Fruit fly (Drosophila melanogaster) whole organism, embryonic: Measurements from ENCODE around the gene CG13285.

Source experiments
- Awh ChIP-seq: fragments of 200-800 bp; sonication (Bioruptor generic); IDR thresholded peaks from 2 replicates; pipeline ENCODE4, ENCODE4 v1.3.6; 2022; ENCODE audit warnings: missing biosample characterization, missing genetic modification characterization
- CG10209 ChIP-seq: fragments of 200-800 bp; sonication (Bioruptor generic); optimal IDR thresholded peaks from 3 replicates; lab custom pipeline; 2017; ENCODE audit warnings: missing biosample characterization, mild to moderate bottlenecking, missing genetic modification characterization, missing genetic modification reagents
- CG10321 ChIP-seq: fragments of 200-800 bp; sonication (Bioruptor generic); IDR thresholded peaks from 2 replicates; pipeline ENCODE4 v1.3.6; 2022; ENCODE audit warnings: missing biosample characterization, missing genetic modification characterization
- CG10565 ChIP-seq: fragments of 200-800 bp; sonication (Bioruptor generic); optimal IDR thresholded peaks from 3 replicates; lab custom pipeline; 2016; ENCODE audit warnings: missing biosample characterization, mild to moderate bottlenecking, missing genetic modification characterization
- CG11456 ChIP-seq: fragments of 200-800 bp; sonication (Bioruptor generic); IDR thresholded peaks from 3 replicates; pipeline ENCODE4 v1.3.6; 2022; ENCODE audit warnings: missing biosample characterization, missing genetic modification characterization
- CG12391 ChIP-seq: fragments of 200-800 bp; sonication (Bioruptor generic); optimal IDR thresholded peaks from 3 replicates; lab custom pipeline; 2018; ENCODE audit warnings: missing biosample characterization, mild to moderate bottlenecking, missing genetic modification characterization, moderate library complexity
- CG12659 ChIP-seq: fragments of 200-800 bp; sonication (Bioruptor generic); optimal IDR thresholded peaks from 3 replicates; lab custom pipeline; 2017; ENCODE audit warnings: mild to moderate bottlenecking, missing biosample characterization, missing genetic modification reagents, missing genetic modification characterization
- CG12942 ChIP-seq: fragments of 200-800 bp; sonication (Bioruptor generic); optimal IDR thresholded peaks from 3 replicates; lab custom pipeline; 2016; ENCODE audit warnings: missing biosample characterization, missing genetic modification characterization
- CG15696 ChIP-seq: fragments of 200-800 bp; sonication (Bioruptor generic); optimal IDR thresholded peaks from 2 replicates; lab custom pipeline; 2019; ENCODE audit warnings: missing biosample characterization, mild to moderate bottlenecking, missing genetic modification characterization, moderate library complexity
- CG17361 ChIP-seq: fragments of 200-800 bp; sonication (Bioruptor generic); IDR thresholded peaks from 3 replicates; pipeline ENCODE4 v1.3.6; 2022; ENCODE audit warnings: missing biosample characterization, missing genetic modification characterization
- CG18011 ChIP-seq: fragments of 200-800 bp; sonication (Bioruptor generic); optimal IDR thresholded peaks from 2 replicates; lab custom pipeline; 2017; ENCODE audit warnings: missing biosample characterization, missing genetic modification characterization, mild to moderate bottlenecking, moderate library complexity, missing genotype
- CG6175 ChIP-seq: fragments of 200-800 bp; sonication (Bioruptor generic); IDR thresholded peaks from 3 replicates; pipeline ENCODE4 v1.3.6; 2022; ENCODE audit warnings: missing biosample characterization, missing genetic modification characterization
- CG6791 ChIP-seq: fragments of 200-800 bp; sonication (Bioruptor generic); IDR thresholded peaks from 3 replicates; pipeline ENCODE4 v1.3.6; 2022; ENCODE audit warnings: missing biosample characterization, missing genetic modification characterization; ENCODE audit not compliant: partially characterized antibody
- CG7786 ChIP-seq: fragments of 200-800 bp; sonication (Bioruptor generic); optimal IDR thresholded peaks from 2 replicates; lab custom pipeline; 2016; ENCODE audit warnings: missing biosample characterization, missing genetic modification characterization
- CG8290 ChIP-seq, 3 experiments: fragments of 200-800 bp; sonication (Bioruptor generic); optimal IDR thresholded peaks; 2 replicates each; lab custom pipeline; 2016 to 2019; ENCODE audit warnings: missing biosample characterization in 3 of 3, missing genetic modification characterization in 3 of 3, mild to moderate bottlenecking in 2 of 3, moderate library complexity in 1 of 3
- CG8478 ChIP-seq: fragments of >200 bp; optimal IDR thresholded peaks from 2 replicates; lab custom pipeline; 2018
- CHES-1-like ChIP-seq: fragments of 200-800 bp; sonication (Bioruptor generic); optimal IDR thresholded peaks from 2 replicates; lab custom pipeline; 2016; ENCODE audit warnings: missing biosample characterization, missing genetic modification characterization
- Dip3 ChIP-seq: fragments of 200-800 bp; sonication (Bioruptor generic); optimal IDR thresholded peaks from 3 replicates; lab custom pipeline; 2016; ENCODE audit warnings: missing biosample characterization, missing genetic modification characterization
- Doc3 ChIP-seq: fragments of 200-800 bp; sonication (Bioruptor generic); IDR thresholded peaks from 3 replicates; pipeline ENCODE4 v1.3.6; 2022; ENCODE audit warnings: missing biosample characterization, missing genetic modification characterization; ENCODE audit not compliant: partially characterized antibody
- Drgx ChIP-seq: fragments of 200-800 bp; sonication (Bioruptor generic); IDR thresholded peaks from 2 replicates; pipeline ENCODE4 v1.3.6; 2022; ENCODE audit warnings: missing biosample characterization, missing genetic modification characterization
- Ets97D ChIP-seq: fragments of 200-800 bp; sonication (Bioruptor generic); optimal IDR thresholded peaks from 3 replicates; lab custom pipeline; 2016; ENCODE audit warnings: missing biosample characterization, missing genetic modification characterization
- HLH3B ChIP-seq: fragments of 200-800 bp; sonication (Bioruptor generic); IDR thresholded peaks from 2 replicates; pipeline ENCODE4 v1.3.6; 2022; ENCODE audit warnings: missing biosample characterization, missing genetic modification characterization
- HLHmδ ChIP-seq: fragments of 200-800 bp; sonication (Bioruptor generic); optimal IDR thresholded peaks from 2 replicates; lab custom pipeline; 2018; ENCODE audit warnings: missing biosample characterization, mild to moderate bottlenecking, missing genetic modification characterization, moderate library complexity
- Kr ChIP-seq: fragments of 200-800 bp; sonication (Bioruptor generic); optimal IDR thresholded peaks from 2 replicates; lab custom pipeline; 2017; ENCODE audit warnings: missing biosample characterization, mild to moderate bottlenecking, missing genetic modification characterization
- NC2β ChIP-seq: fragments of 200-800 bp; sonication (Bioruptor generic); optimal IDR thresholded peaks from 2 replicates; lab custom pipeline; 2016; ENCODE audit warnings: missing biosample characterization, missing genetic modification characterization
- Nf-YB ChIP-seq: fragments of 200-800 bp; sonication (Bioruptor generic); optimal IDR thresholded peaks from 3 replicates; lab custom pipeline; 2019; ENCODE audit warnings: missing biosample characterization, mild to moderate bottlenecking, missing genetic modification characterization, moderate library complexity
- Optix ChIP-seq: fragments of 200-800 bp; sonication (Bioruptor generic); IDR thresholded peaks from 3 replicates; pipeline ENCODE4 v1.3.6; 2022; ENCODE audit warnings: missing biosample characterization, missing genetic modification characterization
- PHDP ChIP-seq: fragments of 200-800 bp; sonication (Bioruptor generic); optimal IDR thresholded peaks from 3 replicates; lab custom pipeline; 2018; ENCODE audit warnings: missing biosample characterization, mild to moderate bottlenecking, missing genetic modification characterization, moderate library complexity
- ash1 ChIP-seq: fragments of 200-800 bp; sonication (Bioruptor generic); optimal IDR thresholded peaks from 2 replicates; lab custom pipeline; 2018; ENCODE audit warnings: missing biosample characterization, mild to moderate bottlenecking, missing genetic modification characterization
- bcd ChIP-seq: fragments of 200-800 bp; sonication (Bioruptor generic); optimal IDR thresholded peaks from 2 replicates; lab custom pipeline; 2017; ENCODE audit warnings: missing biosample characterization, mild to moderate bottlenecking, missing genetic modification characterization
- btn ChIP-seq: fragments of 200-800 bp; sonication (Bioruptor generic); optimal IDR thresholded peaks from 2 replicates; lab custom pipeline; 2016; ENCODE audit warnings: missing biosample characterization, missing genetic modification characterization
- chn ChIP-seq: fragments of 200-800 bp; sonication (Bioruptor generic); optimal IDR thresholded peaks from 2 replicates; lab custom pipeline; 2016; ENCODE audit warnings: missing biosample characterization, missing genetic modification characterization
- dan ChIP-seq: fragments of 200-800 bp; sonication (Bioruptor generic); IDR thresholded peaks from 2 replicates; pipeline ENCODE4 v1.3.6; 2022; ENCODE audit warnings: missing biosample characterization, missing genetic modification characterization
- disco-r ChIP-seq: fragments of 200-800 bp; sonication (Bioruptor generic); optimal IDR thresholded peaks from 2 replicates; lab custom pipeline; 2016; ENCODE audit warnings: missing biosample characterization, missing genetic modification characterization
- en ChIP-seq: fragments of 200-800 bp; sonication (Bioruptor generic); optimal IDR thresholded peaks from 2 replicates; lab custom pipeline; 2016; ENCODE audit warnings: missing biosample characterization, missing genetic modification characterization
- esg ChIP-seq: fragments of 200-800 bp; sonication (Bioruptor generic); conservative IDR thresholded peaks from 2 replicates; pipeline ENCODE4 v1.3.6; 2022; ENCODE audit warnings: missing biosample characterization, missing genetic modification characterization
- eve ChIP-seq, 2 experiments: fragments of >200 bp; optimal IDR thresholded peaks; 2 replicates each; lab custom pipeline; 2017; ENCODE audit warnings: missing biosample characterization in 2 of 2, missing genetic modification characterization in 2 of 2
- fru ChIP-seq: fragments of >200 bp; optimal IDR thresholded peaks from 2 replicates; lab custom pipeline; 2017
- gce ChIP-seq: fragments of 200-800 bp; sonication (Bioruptor generic); IDR thresholded peaks from 3 replicates; pipeline ENCODE4 v1.3.6; 2022; ENCODE audit warnings: missing biosample characterization, missing genetic modification characterization
- her ChIP-seq: fragments of 200-800 bp; sonication (Bioruptor generic); optimal IDR thresholded peaks from 2 replicates; lab custom pipeline; 2016; ENCODE audit warnings: missing biosample characterization, missing genetic modification characterization
- ind ChIP-seq: fragments of 200-800 bp; sonication (Bioruptor generic); optimal IDR thresholded peaks from 3 replicates; lab custom pipeline; 2016; ENCODE audit warnings: missing biosample characterization, missing genetic modification characterization
- klu ChIP-seq: fragments of 200-800 bp; sonication (Bioruptor generic); IDR thresholded peaks from 2 replicates; pipeline ENCODE4 v1.3.6; 2022; ENCODE audit warnings: missing biosample characterization, missing genetic modification characterization
- lola ChIP-seq, 3 experiments: fragments of >200 bp in 2 of 3; fragments of 200-800 bp in 1 of 3; sonication (Bioruptor generic) in 1 of 3; optimal IDR thresholded peaks; 2 replicates each; lab custom pipeline; 2017 to 2019; ENCODE audit warnings: missing biosample characterization in 3 of 3, missing genetic modification characterization in 3 of 3, mild to moderate bottlenecking in 1 of 3, moderate library complexity in 1 of 3
- mld ChIP-seq: fragments of 200-800 bp; sonication (Bioruptor generic); IDR thresholded peaks from 3 replicates; pipeline ENCODE4 v1.3.6; 2022; ENCODE audit warnings: missing biosample characterization, missing genetic modification characterization; ENCODE audit not compliant: partially characterized antibody
- nmo ChIP-seq: fragments of 200-800 bp; sonication (Bioruptor generic); optimal IDR thresholded peaks from 2 replicates; lab custom pipeline; 2018; ENCODE audit warnings: missing biosample characterization, mild to moderate bottlenecking, missing genetic modification characterization, moderate library complexity
- otp ChIP-seq: fragments of 200-800 bp; sonication (Bioruptor generic); IDR thresholded peaks from 3 replicates; pipeline ENCODE4, ENCODE4 v1.3.6; 2022; ENCODE audit warnings: missing biosample characterization, missing genetic modification characterization
- sima ChIP-seq: fragments of 200-800 bp; sonication (Bioruptor generic); optimal IDR thresholded peaks from 2 replicates; lab custom pipeline; 2016; ENCODE audit warnings: missing biosample characterization, missing genetic modification characterization
- sna ChIP-seq: fragments of 200-800 bp; sonication (Bioruptor generic); IDR thresholded peaks from 2 replicates; pipeline ENCODE4 v1.3.6; 2022; ENCODE audit warnings: missing biosample characterization, missing genetic modification characterization; ENCODE audit not compliant: partially characterized antibody
- stwl ChIP-seq: fragments of 200-800 bp; sonication (Bioruptor generic); optimal IDR thresholded peaks from 3 replicates; lab custom pipeline; 2018; ENCODE audit warnings: missing biosample characterization, mild to moderate bottlenecking, missing genetic modification characterization, moderate library complexity
- unc-4 ChIP-seq: fragments of 200-800 bp; sonication (Bioruptor generic); IDR thresholded peaks from 2 replicates; pipeline ENCODE4 v1.3.6; 2022; ENCODE audit warnings: missing biosample characterization, missing genetic modification characterization; ENCODE audit not compliant: partially characterized antibody
- vfl ChIP-seq: fragments of 200-800 bp; sonication (Bioruptor generic); optimal IDR thresholded peaks from 2 replicates; lab custom pipeline; 2016; ENCODE audit warnings: missing biosample characterization, missing genetic modification characterization

The CG13285 gene

dm6 chr3L:5583295-5583707, 47.7 kb upstream of the CG13285 start (continued):
- TF ChIP-seq vfl (GFP tag; lab: Kevin White, UChicago): peak; percentile 87
- TF ChIP-seq mld (GFP tag; lab: Robert Waterston, UW): no peak
- TF ChIP-seq btn (GFP tag; lab: Kevin White, UChicago): peak; percentile 71
- TF ChIP-seq HLHmδ (GFP tag; lab: Kevin White, UChicago): no peak
- peak; percentile 92 for TF ChIP-seq ind (GFP tag; lab: Kevin White, UChicago)
- peak; percentile 85 for TF ChIP-seq Doc3
- peak; percentile 37; the same call in 1 of the 2 replicates for TF ChIP-seq CG10321
- peak; percentile 79 for TF ChIP-seq chn (GFP tag; lab: Kevin White, UChicago)
- TF ChIP-seq CG18011 (GFP tag; lab: Kevin White, UChicago): peak; percentile 67
- peak; percentile 75 for TF ChIP-seq dan (GFP tag; lab: Robert Waterston, UW)
- TF ChIP-seq CG12659: peak; percentile 85
- TF ChIP-seq CG6175 (GFP tag; lab: Robert Waterston, UW): peak; percentile 82
- TF ChIP-seq fru (lab: Kevin White, UChicago): no peak
- TF ChIP-seq CG7786 (GFP tag; lab: Kevin White, UChicago): peak; percentile 86
- TF ChIP-seq Ets97D: peak; percentile 93
- TF ChIP-seq sna (GFP tag; lab: Robert Waterston, UW): peak; percentile 86
- TF ChIP-seq gce (GFP tag; lab: Robert Waterston, UW): peak; percentile 78; the same call in 2 of the 3 replicates
- no peak; the same call in 2 of the 3 replicates for TF ChIP-seq CG17361 (GFP tag; lab: Robert Waterston, UW)
- peak; percentile 51 for TF ChIP-seq sima (GFP tag; lab: Kevin White, UChicago)
- peak; percentile 92 for TF ChIP-seq esg (GFP tag; lab: Robert Waterston, UW)
- TF ChIP-seq CG15696 (tag; lab: Kevin White, UChicago): peak; percentile 82
- TF ChIP-seq CG11456 (GFP tag; lab: Robert Waterston, UW): peak; percentile 94
- TF ChIP-seq CHES-1-like: peak; percentile 91
- TF ChIP-seq nmo (GFP tag; lab: Kevin White, UChicago): peak; percentile 94
- no peak for TF ChIP-seq Kr
- TF ChIP-seq CG12942 (GFP tag; lab: Kevin White, UChicago): peak; percentile 85
- peak; percentile 92 for TF ChIP-seq klu
- peak; percentile 88 for TF ChIP-seq Dip3 (GFP tag; lab: Kevin White, UChicago)
- peak; percentile 55 for TF ChIP-seq her (GFP tag; lab: Kevin White, UChicago)
- peak; percentile 86 for TF ChIP-seq unc-4 (GFP tag; lab: Robert Waterston, UW)
- peak; percentile 36 for TF ChIP-seq CG10565 (GFP tag; lab: Kevin White, UChicago)
- TF ChIP-seq CG12391: peak; percentile 90
- TF ChIP-seq Optix (GFP tag; lab: Robert Waterston, UW): peak; percentile 68; the same call in 1 of the 3 replicates
- TF ChIP-seq lola (GFP tag; optimal IDR thresholded peaks at IDR 0.05; lab: Kevin White, UChicago): peak in 1 of 3 experiments; percentile 74
- TF ChIP-seq CG8290 (GFP tag; optimal IDR thresholded peaks at IDR 0.05; lab: Kevin White, UChicago): peak; percentile 77
- TF ChIP-seq CG8290 (tag; optimal IDR thresholded peaks at IDR 0.05; lab: Kevin White, UChicago): no peak
- TF ChIP-seq PHDP (tag; lab: Kevin White, UChicago): no peak
- peak; percentile 47 for TF ChIP-seq en (GFP tag; lab: Kevin White, UChicago)
- TF ChIP-seq CG8478 (lab: Kevin White, UChicago): no peak
- TF ChIP-seq disco-r (GFP tag; lab: Kevin White, UChicago): peak; percentile 73
- TF ChIP-seq Drgx (GFP tag; lab: Robert Waterston, UW): peak; percentile 80
- peak; percentile 81 for TF ChIP-seq CG10209 (GFP tag; lab: Kevin White, UChicago)
- peak; percentile 84 for TF ChIP-seq otp (GFP tag; lab: Robert Waterston, UW)
- peak; percentile 51 for TF ChIP-seq ash1
- TF ChIP-seq eve (GFP tag; optimal IDR thresholded peaks at IDR 0.05; lab: Kevin White, UChicago): no peak
- peak; percentile 83 for TF ChIP-seq Awh (GFP tag; lab: Robert Waterston, UW)
- TF ChIP-seq CG6791 (GFP tag; lab: Robert Waterston, UW): peak; percentile 77
- TF ChIP-seq Nf-YB (GFP tag; lab: Kevin White, UChicago): peak; percentile 46
- TF ChIP-seq HLH3B (GFP tag; lab: Robert Waterston, UW): peak; percentile 90
- peak; percentile 82 for TF ChIP-seq bcd
- TF ChIP-seq NC2β (GFP tag; lab: Kevin White, UChicago): peak; percentile 79
- peak; percentile 93 for TF ChIP-seq stwl (tag; lab: Kevin White, UChicago)
